Worm (Caenorhabditis elegans): ENCODE data around the gene C28A5.6.

DNA sequence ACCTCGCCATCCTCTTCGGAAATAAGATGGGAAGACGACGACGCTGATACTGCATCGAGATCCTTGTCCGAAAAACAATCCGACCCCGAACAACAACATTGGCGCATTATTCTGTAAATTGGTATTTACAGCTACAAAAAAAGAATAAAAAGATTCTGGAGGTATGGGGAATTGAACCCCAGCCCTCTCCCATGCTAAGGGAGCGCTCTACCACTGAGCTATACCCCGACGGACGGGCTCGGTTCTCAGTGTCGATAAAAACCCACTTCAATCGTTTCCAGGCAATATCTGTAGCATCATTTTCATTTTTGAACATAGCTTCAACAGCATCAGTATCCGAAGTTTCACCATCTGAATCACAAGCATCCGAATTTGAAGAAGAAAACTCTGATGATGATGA is 505 bp downstream of the C28A5.6 start:
- TF ChIP-seq ztf-3 (GFP tag; optimal IDR thresholded peaks at IDR 0.05) (no peak), nhr-179 (tag; optimal IDR thresholded peaks at IDR 0.05) (no peak), lin-35 (GFP tag; optimal IDR thresholded peaks at IDR 0.05) (no peak), F33H1.4 (GFP tag; IDR thresholded peaks at IDR 0.05) (peak; percentile 7; the same call in 1 of the 2 replicates), hlh-12 (tag; optimal IDR thresholded peaks at IDR 0.05) (no peak), snpc-4 (GFP tag; optimal IDR thresholded peaks at IDR 0.05) (no peak), snpc-4 (tag; optimal IDR thresholded peaks at IDR 0.05) (peak; percentile 7 to 87 (median 58))
